Fruit fly (Drosophila melanogaster) whole organism, prepupa: Measurements from ENCODE around the gene CG2839.

Source experiments
- CG1621 ChIP-seq: fragments of 200-800 bp; sonication (Bioruptor generic); optimal IDR thresholded peaks from 3 replicates; lab custom pipeline; 2018; ENCODE audit warnings: missing biosample characterization, mild to moderate bottlenecking, missing genetic modification characterization
- CG7368 ChIP-seq: fragments of 200-800 bp; sonication (Bioruptor generic); optimal IDR thresholded peaks from 3 replicates; lab custom pipeline; 2016; ENCODE audit warnings: missing biosample characterization, missing genetic modification characterization
- Eip78C ChIP-seq: fragments of 200-800 bp; sonication (Bioruptor generic); peaks from one replicate; lab custom pipeline; 2016; ENCODE audit warnings: missing biosample characterization, missing genetic modification characterization
- net ChIP-seq: fragments of 200-800 bp; sonication (Bioruptor generic); optimal IDR thresholded peaks from 3 replicates; lab custom pipeline; 2016; ENCODE audit warnings: missing biosample characterization, missing genetic modification characterization

- TF ChIP-seq CG7368 (GFP tag; lab: Kevin White, UChicago) (no peak), CG1621 (tag; lab: Kevin White, UChicago) (no peak), Eip78C (GFP tag; lab: Kevin White, UChicago) (peak; percentile 26), net (GFP tag; lab: Kevin White, UChicago) (peak; percentile 14)
Observed at dm6 chr2L:619739-620138, 5.7 kb upstream of the CG2839 start.
